Worm (Caenorhabditis elegans) whole organism, L3 larva: ENCODE results near the gene nac-3.

ENCODE experiments used
- ZK546.5 ChIP-seq: sonication (generic microtip); optimal IDR thresholded peaks from 2 replicates; lab custom pipeline; 2017; ENCODE audit warnings: missing biosample characterization, missing genetic modification characterization
- aly-2 ChIP-seq: fragments of 150-350 bp; optimal IDR thresholded peaks from 2 replicates; lab custom pipeline; 2014; ENCODE audit warnings: missing biosample characterization, missing genetic modification characterization
- elt-2 ChIP-seq: sonication (generic microtip); optimal IDR thresholded peaks from 2 replicates; lab custom pipeline; 2016; ENCODE audit warnings: missing genetic modification reagents, mild to moderate bottlenecking, missing genetic modification characterization, missing compliant biosample characterization
- elt-3 ChIP-seq, 3 experiments: fragments of 150-350 bp in 1 of 3; sonication (generic microtip) in 2 of 3; optimal IDR thresholded peaks; 2 replicates in 2 of 3; 4 replicates in 1 of 3; lab custom pipeline; 2014 to 2017; ENCODE audit warnings: missing biosample characterization in 3 of 3, missing genetic modification characterization in 3 of 3
- eor-1 ChIP-seq, 2 experiments: fragments of 150-350 bp; optimal IDR thresholded peaks; 2 replicates each; lab custom pipeline; 2014 to 2018; ENCODE audit warnings: missing biosample characterization in 2 of 2, missing genetic modification characterization in 2 of 2
- fkh-2 ChIP-seq: fragments of 150-350 bp; optimal IDR thresholded peaks from 2 replicates; lab custom pipeline; 2014; ENCODE audit warnings: missing biosample characterization, missing genetic modification reagents, missing genetic modification characterization
- mdl-1 ChIP-seq: fragments of 150-350 bp; optimal IDR thresholded peaks from 2 replicates; lab custom pipeline; 2014; ENCODE audit warnings: missing biosample characterization, missing genetic modification characterization
- nhr-28 ChIP-seq: fragments of 150-350 bp; optimal IDR thresholded peaks from 2 replicates; lab custom pipeline; 2014; ENCODE audit warnings: missing biosample characterization, missing genetic modification characterization
- nhr-76 ChIP-seq: fragments of 150-350 bp; sonication (generic microtip); optimal IDR thresholded peaks from 5 replicates; lab custom pipeline; 2014; ENCODE audit warnings: missing biosample characterization, missing genetic modification characterization
- pha-4 ChIP-seq: fragments of 150-350 bp; optimal IDR thresholded peaks from 2 replicates; lab custom pipeline; 2014; ENCODE audit warnings: missing biosample characterization, missing genetic modification reagents, missing genetic modification characterization
- sea-2 ChIP-seq: fragments of 150-350 bp; sonication (generic microtip); optimal IDR thresholded peaks from 4 replicates; lab custom pipeline; 2014; ENCODE audit warnings: missing biosample characterization, missing genetic modification reagents, missing genetic modification characterization
- skn-1 ChIP-seq: fragments of 150-350 bp; optimal IDR thresholded peaks from 2 replicates; lab custom pipeline; 2014; ENCODE audit warnings: missing biosample characterization, missing genetic modification characterization
- snpc-4 ChIP-seq: fragments of 150-350 bp; optimal IDR thresholded peaks from 2 replicates; lab custom pipeline; 2014; ENCODE audit warnings: missing biosample characterization, missing genetic modification characterization
- ztf-11 ChIP-seq: fragments of 150-350 bp; optimal IDR thresholded peaks from 2 replicates; lab custom pipeline; 2014; ENCODE audit warnings: missing biosample characterization, missing genetic modification characterization

- TF ChIP-seq nhr-28 (tag; lab: Kevin White, UChicago) (no peak), mdl-1 (tag; lab: Kevin White, UChicago) (no peak), elt-2 (tag; lab: Kevin White, UChicago) (no peak), elt-3 (tag; optimal IDR thresholded peaks at IDR 0.05; lab: Kevin White, UChicago) (no peak), ZK546.5 (tag; lab: Kevin White, UChicago) (no peak), fkh-2 (tag; lab: Kevin White, UChicago) (no peak), skn-1 (tag; lab: Kevin White, UChicago) (no peak), aly-2 (tag; lab: Kevin White, UChicago) (no peak), eor-1 (tag; optimal IDR thresholded peaks at IDR 0.05; lab: Kevin White, UChicago) (no peak), nhr-76 (no peak), snpc-4 (tag; lab: Kevin White, UChicago) (no peak), pha-4 (tag; lab: Kevin White, UChicago) (no peak), ztf-11 (tag; lab: Kevin White, UChicago) (no peak), sea-2 (GFP tag; lab: Kevin White, UChicago) (no peak)
Observed at ce11 chrIII:10195911-10196310, 43.3 kb downstream of the nac-3 start.
